Fruit fly (Drosophila melanogaster) whole organism, embryonic: Measurements from ENCODE around the gene Atg13.

Source experiments
- Aef1 ChIP-seq: fragments of 200-800 bp; sonication (Bioruptor generic); IDR thresholded peaks from 3 replicates; pipeline ENCODE4 v1.3.6; 2022; ENCODE audit warnings: missing biosample characterization, missing genetic modification characterization
- B-H2 ChIP-seq: fragments of 200-800 bp; sonication (Bioruptor generic); optimal IDR thresholded peaks from 2 replicates; lab custom pipeline; 2018; ENCODE audit warnings: missing biosample characterization, mild to moderate bottlenecking, missing genetic modification characterization
- Bteb2 ChIP-seq: fragments of 200-800 bp; sonication (Bioruptor generic); optimal IDR thresholded peaks from 2 replicates; lab custom pipeline; 2016; ENCODE audit warnings: missing biosample characterization, missing genetic modification characterization
- CG10654 ChIP-seq: fragments of 200-800 bp; sonication (Bioruptor generic); optimal IDR thresholded peaks from 2 replicates; lab custom pipeline; 2016; ENCODE audit warnings: missing biosample characterization, missing genetic modification characterization
- CG12071 ChIP-seq: fragments of 200-800 bp; sonication (Bioruptor generic); optimal IDR thresholded peaks from 3 replicates; lab custom pipeline; 2018; ENCODE audit warnings: missing biosample characterization, mild to moderate bottlenecking, missing genetic modification characterization
- CG12744 ChIP-seq: fragments of 200-800 bp; sonication (Bioruptor generic); optimal IDR thresholded peaks from 2 replicates; lab custom pipeline; 2016; ENCODE audit warnings: missing biosample characterization, missing genetic modification characterization
- CG12942 ChIP-seq: fragments of 200-800 bp; sonication (Bioruptor generic); optimal IDR thresholded peaks from 3 replicates; lab custom pipeline; 2016; ENCODE audit warnings: missing biosample characterization, missing genetic modification characterization
- CG13424 ChIP-seq: fragments of 200-800 bp; sonication (Bioruptor generic); optimal IDR thresholded peaks from 2 replicates; lab custom pipeline; 2019; ENCODE audit warnings: missing biosample characterization, mild to moderate bottlenecking, missing genetic modification characterization, moderate library complexity
- CG13894 ChIP-seq: fragments of 200-800 bp; sonication (Bioruptor generic); optimal IDR thresholded peaks from 3 replicates; lab custom pipeline; 2018; ENCODE audit warnings: missing biosample characterization, mild to moderate bottlenecking, missing genetic modification characterization, moderate library complexity
- CG2129 ChIP-seq: fragments of 200-800 bp; sonication (Bioruptor generic); IDR thresholded peaks from 2 replicates; pipeline ENCODE4 v1.3.6; 2022; ENCODE audit warnings: missing biosample characterization, missing genetic modification characterization; ENCODE audit not compliant: partially characterized antibody
- CG31388 ChIP-seq: fragments of 200-800 bp; sonication (Bioruptor generic); optimal IDR thresholded peaks from 2 replicates; lab custom pipeline; 2016; ENCODE audit warnings: missing biosample characterization, missing genetic modification characterization
- CG3281 ChIP-seq: fragments of 200-800 bp; sonication (Bioruptor generic); optimal IDR thresholded peaks from 3 replicates; lab custom pipeline; 2017; ENCODE audit warnings: missing biosample characterization, mild to moderate bottlenecking, missing genetic modification characterization
- CG3847 ChIP-seq: fragments of 200-800 bp; sonication (Bioruptor generic); IDR thresholded peaks from 2 replicates; pipeline ENCODE4 v1.3.6; 2022; ENCODE audit warnings: missing biosample characterization, missing genetic modification characterization
- CG43689 ChIP-seq: fragments of 200-800 bp; sonication (Bioruptor generic); IDR thresholded peaks from 2 replicates; pipeline ENCODE4 v1.3.6; 2022; ENCODE audit warnings: missing biosample characterization, missing genetic modification characterization
- CG6683 ChIP-seq: fragments of 200-800 bp; sonication (Bioruptor generic); optimal IDR thresholded peaks from 2 replicates; lab custom pipeline; 2017; ENCODE audit warnings: missing biosample characterization, mild to moderate bottlenecking, missing genetic modification characterization, missing genetic modification reagents
- CG6689 ChIP-seq: fragments of 200-800 bp; sonication (Bioruptor generic); IDR thresholded peaks from 2 replicates; pipeline ENCODE4 v1.3.6; 2022; ENCODE audit warnings: missing biosample characterization, missing genetic modification characterization
- CG6765 ChIP-seq: fragments of 200-800 bp; sonication (Bioruptor generic); optimal IDR thresholded peaks from 3 replicates; lab custom pipeline; 2017; ENCODE audit warnings: missing biosample characterization, mild to moderate bottlenecking, missing genetic modification characterization
- CG7556 ChIP-seq: fragments of 200-800 bp; sonication (Bioruptor generic); optimal IDR thresholded peaks from 2 replicates; lab custom pipeline; 2017; ENCODE audit warnings: missing biosample characterization, mild to moderate bottlenecking, missing genetic modification characterization
- HLH3B ChIP-seq: fragments of 200-800 bp; sonication (Bioruptor generic); IDR thresholded peaks from 2 replicates; pipeline ENCODE4 v1.3.6; 2022; ENCODE audit warnings: missing biosample characterization, missing genetic modification characterization
- MESR4 ChIP-seq: fragments of 200-800 bp; sonication (Bioruptor generic); optimal IDR thresholded peaks from 2 replicates; lab custom pipeline; 2018; ENCODE audit warnings: missing biosample characterization, mild to moderate bottlenecking, missing genetic modification characterization, moderate library complexity
- MTF-1 ChIP-seq: fragments of 200-800 bp; sonication (Bioruptor generic); optimal IDR thresholded peaks from 2 replicates; lab custom pipeline; 2018; ENCODE audit warnings: missing biosample characterization, mild to moderate bottlenecking, missing genetic modification characterization, borderline replicate concordance
- Med ChIP-seq: fragments of 200-800 bp; sonication (Bioruptor generic); peaks from one replicate; lab custom pipeline; 2016; ENCODE audit warnings: missing biosample characterization, missing genetic modification characterization, mild to moderate bottlenecking, inconsistent platforms, moderate library complexity
- Myb ChIP-seq: fragments of 200-800 bp; sonication (Bioruptor generic); optimal IDR thresholded peaks from 2 replicates; lab custom pipeline; 2016; ENCODE audit warnings: missing biosample characterization, missing genetic modification characterization
- Nf-YC ChIP-seq: fragments of 200-800 bp; optimal IDR thresholded peaks from 3 replicates; lab custom pipeline; 2019; ENCODE audit warnings: missing biosample characterization, mild to moderate bottlenecking, missing genetic modification characterization, moderate library complexity
- Poxn ChIP-seq: fragments of 200-800 bp; sonication (Bioruptor generic); IDR thresholded peaks from 2 replicates; pipeline ENCODE4 v1.3.6; 2022; ENCODE audit warnings: missing biosample characterization, missing genetic modification characterization
- Rfx ChIP-seq: fragments of 200-800 bp; sonication (Bioruptor generic); IDR thresholded peaks from 2 replicates; pipeline ENCODE4 v1.3.6; 2022; ENCODE audit warnings: missing biosample characterization, missing genetic modification characterization
- Rx ChIP-seq: fragments of 200-800 bp; sonication (Bioruptor generic); IDR thresholded peaks from 2 replicates; pipeline ENCODE4 v1.3.6; 2022; ENCODE audit warnings: missing biosample characterization, missing genetic modification characterization
- Sin3A ChIP-seq: fragments of >200 bp; optimal IDR thresholded peaks from 2 replicates; lab custom pipeline; 2018
- Sox100B ChIP-seq: fragments of 200-800 bp; sonication (Bioruptor generic); optimal IDR thresholded peaks from 3 replicates; lab custom pipeline; 2018; ENCODE audit warnings: missing biosample characterization, mild to moderate bottlenecking, missing genetic modification characterization
- Spps ChIP-seq: fragments of 200-800 bp; sonication (Bioruptor generic); optimal IDR thresholded peaks from 2 replicates; lab custom pipeline; 2018; ENCODE audit warnings: missing biosample characterization, mild to moderate bottlenecking, missing genetic modification characterization
- TFAM ChIP-seq: fragments of 200-800 bp; sonication (Bioruptor generic); optimal IDR thresholded peaks from 2 replicates; lab custom pipeline; 2017; ENCODE audit warnings: missing biosample characterization, missing genetic modification characterization, inconsistent platforms
- amos ChIP-seq: fragments of 200-800 bp; sonication (Bioruptor generic); IDR thresholded peaks from 2 replicates; pipeline ENCODE4 v1.3.6; 2022; ENCODE audit warnings: missing biosample characterization, missing genetic modification characterization; ENCODE audit not compliant: partially characterized antibody
- ci ChIP-seq: fragments of 200-800 bp; sonication (Bioruptor generic); IDR thresholded peaks from 3 replicates; pipeline ENCODE4 v1.3.6; 2022; ENCODE audit warnings: missing biosample characterization, missing genetic modification characterization
- fd102C ChIP-seq: fragments of 200-800 bp; sonication (Bioruptor generic); optimal IDR thresholded peaks from 2 replicates; lab custom pipeline; 2018; ENCODE audit warnings: missing biosample characterization, mild to moderate bottlenecking, missing genetic modification characterization, moderate library complexity
- fd3F ChIP-seq: fragments of 200-800 bp; sonication (Bioruptor generic); optimal IDR thresholded peaks from 2 replicates; lab custom pipeline; 2018; ENCODE audit warnings: missing biosample characterization, mild to moderate bottlenecking, missing genetic modification characterization, moderate library complexity
- gsb ChIP-seq: fragments of 200-800 bp; sonication (Bioruptor generic); IDR thresholded peaks from 2 replicates; pipeline ENCODE4 v1.3.6; 2022; ENCODE audit warnings: missing biosample characterization, missing genetic modification characterization
- ham ChIP-seq: fragments of 200-800 bp; sonication (Bioruptor generic); IDR thresholded peaks from 2 replicates; pipeline ENCODE4 v1.3.6; 2022; ENCODE audit warnings: missing biosample characterization, missing genetic modification characterization
- klu ChIP-seq: fragments of 200-800 bp; sonication (Bioruptor generic); IDR thresholded peaks from 2 replicates; pipeline ENCODE4 v1.3.6; 2022; ENCODE audit warnings: missing biosample characterization, missing genetic modification characterization
- lola ChIP-seq, 3 experiments: fragments of >200 bp in 2 of 3; fragments of 200-800 bp in 1 of 3; sonication (Bioruptor generic) in 1 of 3; optimal IDR thresholded peaks; 2 replicates each; lab custom pipeline; 2017 to 2019; ENCODE audit warnings: missing biosample characterization in 3 of 3, missing genetic modification characterization in 3 of 3, mild to moderate bottlenecking in 1 of 3, moderate library complexity in 1 of 3
- nau ChIP-seq: fragments of 200-800 bp; sonication (Bioruptor generic); optimal IDR thresholded peaks from 3 replicates; lab custom pipeline; 2017; ENCODE audit warnings: missing biosample characterization, mild to moderate bottlenecking, missing genetic modification characterization, missing genetic modification reagents
- nerfin-1 ChIP-seq: fragments of 200-800 bp; sonication (Bioruptor generic); optimal IDR thresholded peaks from 3 replicates; lab custom pipeline; 2019; ENCODE audit warnings: missing biosample characterization, mild to moderate bottlenecking, missing genetic modification characterization, moderate library complexity
- onecut ChIP-seq: fragments of 200-800 bp; sonication (Bioruptor generic); IDR thresholded peaks from 2 replicates; pipeline ENCODE4 v1.3.6; 2022; ENCODE audit warnings: missing biosample characterization, missing genetic modification characterization
- pb ChIP-seq: fragments of 200-800 bp; sonication (Bioruptor generic); optimal IDR thresholded peaks from 3 replicates; lab custom pipeline; 2016; ENCODE audit warnings: missing biosample characterization, missing genetic modification characterization
- prd ChIP-seq, 3 experiments: fragments of >200 bp in 2 of 3; fragments of 200-800 bp in 1 of 3; sonication (Bioruptor generic) in 1 of 3; optimal IDR thresholded peaks in 2 of 3; IDR thresholded peaks in 1 of 3; 2 replicates in 2 of 3; 3 replicates in 1 of 3; pipeline versions ENCODE4 v1.3.6 to Lab custom; 2017 to 2022; ENCODE audit warnings: missing biosample characterization in 1 of 3, missing genetic modification characterization in 1 of 3
- pum ChIP-seq: fragments of 200-800 bp; sonication (Bioruptor generic); optimal IDR thresholded peaks from 2 replicates; lab custom pipeline; 2016; ENCODE audit warnings: missing biosample characterization, missing genetic modification characterization
- ro ChIP-seq: fragments of 200-800 bp; sonication (Bioruptor generic); IDR thresholded peaks from 2 replicates; pipeline ENCODE4 v1.3.6; 2022; ENCODE audit warnings: missing biosample characterization, missing genetic modification characterization
- salm ChIP-seq: fragments of 200-800 bp; sonication (Bioruptor generic); optimal IDR thresholded peaks from 2 replicates; lab custom pipeline; 2018; ENCODE audit warnings: missing biosample characterization, mild to moderate bottlenecking, missing genetic modification characterization
- slou ChIP-seq: fragments of 200-800 bp; sonication (Bioruptor generic); optimal IDR thresholded peaks from 3 replicates; lab custom pipeline; 2016; ENCODE audit warnings: missing biosample characterization, missing genetic modification characterization
- tgo ChIP-seq: fragments of 200-800 bp; sonication (Bioruptor generic); IDR thresholded peaks from 3 replicates; pipeline ENCODE4 v1.3.6; 2022; ENCODE audit warnings: missing biosample characterization, missing genetic modification characterization
- tx ChIP-seq: fragments of 200-800 bp; sonication (Bioruptor generic); optimal IDR thresholded peaks from 2 replicates; lab custom pipeline; 2016; ENCODE audit warnings: missing biosample characterization, missing genetic modification characterization
- yki ChIP-seq: fragments of >200 bp; optimal IDR thresholded peaks from 3 replicates; lab custom pipeline; 2018

Atg13 gene

dm6 chr3R:8317709-8318335, 31.8 kb upstream of the Atg13 start (continued):
- TF ChIP-seq HLH3B (GFP tag; lab: Robert Waterston, UW) (no peak), Myb (no peak), CG13424 (no peak), CG12071 (GFP tag; lab: Kevin White, UChicago) (peak; percentile 9), klu (GFP tag; lab: Robert Waterston, UW) (no peak), ro (GFP tag; lab: Robert Waterston, UW) (no peak), CG12744 (GFP tag; lab: Kevin White, UChicago) (no peak), Sox100B (GFP tag; lab: Kevin White, UChicago) (no peak), B-H2 (GFP tag; lab: Kevin White, UChicago) (no peak), CG10654 (GFP tag; lab: Kevin White, UChicago) (no peak), ham (GFP tag; lab: Robert Waterston, UW) (no peak), Rx (GFP tag; lab: Robert Waterston, UW) (no peak), amos (GFP tag; lab: Robert Waterston, UW) (no peak), tgo (GFP tag; lab: Robert Waterston, UW) (no peak; the same call in 2 of the 3 replicates), TFAM (no peak), MESR4 (GFP tag; lab: Kevin White, UChicago) (no peak), MTF-1 (GFP tag; lab: Kevin White, UChicago) (no peak), CG7556 (GFP tag; lab: Kevin White, UChicago) (no peak), Med (peak; percentile 79), fd102C (GFP tag; lab: Kevin White, UChicago) (no peak), CG31388 (GFP tag; lab: Kevin White, UChicago) (no peak), CG12942 (GFP tag; lab: Kevin White, UChicago) (no peak), yki (no peak), prd (optimal IDR thresholded peaks at IDR 0.05; lab: Kevin White, UChicago) (no peak), prd (GFP tag; IDR thresholded peaks at IDR 0.05; lab: Robert Waterston, UW) (no peak), CG3281 (GFP tag; lab: Kevin White, UChicago) (no peak), CG13894 (tag; lab: Kevin White, UChicago) (no peak), CG43689 (GFP tag; lab: Robert Waterston, UW) (no peak), nau (GFP tag; lab: Kevin White, UChicago) (no peak), onecut (GFP tag; lab: Robert Waterston, UW) (no peak), Sin3A (lab: Kevin White, UChicago) (no peak), CG6683 (GFP tag; lab: Kevin White, UChicago) (no peak), Bteb2 (no peak), ci (GFP tag; lab: Robert Waterston, UW) (no peak), nerfin-1 (tag; lab: Kevin White, UChicago) (no peak), Aef1 (no peak), CG2129 (GFP tag; lab: Robert Waterston, UW) (no peak), pum (GFP tag; lab: Kevin White, UChicago) (no peak), gsb (GFP tag; lab: Robert Waterston, UW) (no peak), pb (GFP tag; lab: Kevin White, UChicago) (no peak), lola (GFP tag; optimal IDR thresholded peaks at IDR 0.05; lab: Kevin White, UChicago) (no peak), fd3F (GFP tag; lab: Kevin White, UChicago) (no peak), salm (tag; lab: Kevin White, UChicago) (no peak), Rfx (GFP tag; lab: Robert Waterston, UW) (peak; percentile 51; the same call in 1 of the 2 replicates), CG6765 (GFP tag; lab: Kevin White, UChicago) (no peak), Spps (tag; lab: Kevin White, UChicago) (no peak), Poxn (GFP tag; lab: Robert Waterston, UW) (no peak), CG6689 (GFP tag; lab: Robert Waterston, UW) (no peak), Nf-YC (tag; lab: Kevin White, UChicago) (no peak), CG3847 (GFP tag; lab: Robert Waterston, UW) (no peak), tx (no peak), slou (GFP tag; lab: Kevin White, UChicago) (no peak)
